Worm (Caenorhabditis elegans) whole organism, mixed stage, embryonic: ENCODE data around the gene K07H8.2.

ENCODE experiments used
- bed-3 ChIP-seq: fragments of 200-800 bp; sonication (Bioruptor generic); optimal IDR thresholded peaks from 3 replicates; lab custom pipeline; 2018; ENCODE audit warnings: mild to moderate bottlenecking, missing genetic modification characterization, moderate library complexity, missing compliant biosample characterization
- ces-1 ChIP-seq: fragments of 150-350 bp; optimal IDR thresholded peaks from 2 replicates; lab custom pipeline; 2014; ENCODE audit warnings: missing biosample characterization, missing genetic modification reagents, missing genetic modification characterization
- lin-13 ChIP-seq: fragments of 150-350 bp; optimal IDR thresholded peaks from 2 replicates; lab custom pipeline; 2014; ENCODE audit warnings: missing biosample characterization, missing genetic modification characterization
- nhr-237 ChIP-seq: fragments of 150-350 bp; optimal IDR thresholded peaks from 2 replicates; lab custom pipeline; 2014; ENCODE audit warnings: missing biosample characterization, missing genetic modification characterization

ce11 chrIV:8273334-8273733, 18.0 kb upstream of the K07H8.2 start:
- no peak for TF ChIP-seq bed-3
- no peak for TF ChIP-seq nhr-237 (tag; lab: Kevin White, UChicago)
- TF ChIP-seq lin-13 (tag; lab: Kevin White, UChicago): no peak
- no peak for TF ChIP-seq ces-1 (GFP tag; lab: Kevin White, UChicago)
